Fruit fly (Drosophila melanogaster) whole organism: Measurements from ENCODE around the gene Ir68a.

ENCODE experiments used
- CG8478 ChIP-seq: fragments of >200 bp; optimal IDR thresholded peaks from 2 replicates; lab custom pipeline; 2018; ENCODE audit warnings: inconsistent platforms
- Dll ChIP-seq: fragments of >200 bp; optimal IDR thresholded peaks from 2 replicates; lab custom pipeline; 2017
- EcR ChIP-seq, 2 experiments: fragments of >200 bp; optimal IDR thresholded peaks; 2 replicates each; lab custom pipeline; 2017; ENCODE audit warnings: missing biosample characterization in 2 of 2, missing genetic modification characterization in 2 of 2, missing genetic modification reagents in 2 of 2
- pan ChIP-seq: fragments of >200 bp; optimal IDR thresholded peaks from 2 replicates; lab custom pipeline; 2017
- psq ChIP-seq: fragments of >200 bp; optimal IDR thresholded peaks from 2 replicates; lab custom pipeline; 2017
- usp ChIP-seq: fragments of >200 bp; optimal IDR thresholded peaks from 2 replicates; lab custom pipeline; 2017; ENCODE audit warnings: missing biosample characterization, missing genetic modification characterization, mixed read lengths

Ir68a gene

DNA sequence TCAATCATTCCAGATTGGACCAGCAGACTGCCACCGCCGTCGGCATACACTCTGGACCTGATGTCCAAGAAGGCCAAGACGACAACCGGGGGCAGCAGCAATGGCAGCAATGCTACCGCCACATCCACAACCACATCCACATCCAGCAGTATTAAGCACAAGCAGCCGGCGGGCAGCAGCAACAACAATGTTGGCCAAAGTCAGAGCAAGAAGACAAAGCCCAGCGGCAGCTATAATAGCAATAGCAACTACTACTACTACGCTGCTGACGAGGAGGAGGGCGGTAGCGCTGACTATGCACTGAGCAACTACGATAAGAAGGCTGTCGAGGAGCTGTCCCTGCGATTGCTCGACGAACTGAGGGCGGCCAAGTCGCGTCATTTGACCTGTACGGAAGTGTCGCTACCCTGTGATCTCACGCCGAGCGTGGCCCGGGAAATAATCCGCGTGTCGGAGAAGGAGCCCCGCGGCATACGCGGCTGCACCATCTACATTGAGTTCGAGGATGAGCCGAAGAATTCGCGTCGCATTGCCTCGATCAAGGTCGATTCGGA is 17.7 kb upstream of the Ir68a start:
- TF ChIP-seq Dll (lab: Kevin White, UChicago) = no peak
- no peak for TF ChIP-seq usp (GFP tag; lab: Kevin White, UChicago)
- no peak for TF ChIP-seq CG8478 (lab: Kevin White, UChicago)
- TF ChIP-seq EcR (GFP tag; optimal IDR thresholded peaks at IDR 0.05; lab: Kevin White, UChicago) = no peak
- no peak for TF ChIP-seq psq (lab: Kevin White, UChicago)
- TF ChIP-seq pan (lab: Kevin White, UChicago) = no peak

dm6 chr3L:11253140-11253539 is 17.1 kb upstream of the Ir68a start:
- TF ChIP-seq EcR (GFP tag; optimal IDR thresholded peaks at IDR 0.05; lab: Kevin White, UChicago) (no peak), CG8478 (lab: Kevin White, UChicago) (no peak), psq (lab: Kevin White, UChicago) (no peak), usp (GFP tag; lab: Kevin White, UChicago) (no peak), Dll (lab: Kevin White, UChicago) (no peak), pan (lab: Kevin White, UChicago) (no peak)

DNA sequence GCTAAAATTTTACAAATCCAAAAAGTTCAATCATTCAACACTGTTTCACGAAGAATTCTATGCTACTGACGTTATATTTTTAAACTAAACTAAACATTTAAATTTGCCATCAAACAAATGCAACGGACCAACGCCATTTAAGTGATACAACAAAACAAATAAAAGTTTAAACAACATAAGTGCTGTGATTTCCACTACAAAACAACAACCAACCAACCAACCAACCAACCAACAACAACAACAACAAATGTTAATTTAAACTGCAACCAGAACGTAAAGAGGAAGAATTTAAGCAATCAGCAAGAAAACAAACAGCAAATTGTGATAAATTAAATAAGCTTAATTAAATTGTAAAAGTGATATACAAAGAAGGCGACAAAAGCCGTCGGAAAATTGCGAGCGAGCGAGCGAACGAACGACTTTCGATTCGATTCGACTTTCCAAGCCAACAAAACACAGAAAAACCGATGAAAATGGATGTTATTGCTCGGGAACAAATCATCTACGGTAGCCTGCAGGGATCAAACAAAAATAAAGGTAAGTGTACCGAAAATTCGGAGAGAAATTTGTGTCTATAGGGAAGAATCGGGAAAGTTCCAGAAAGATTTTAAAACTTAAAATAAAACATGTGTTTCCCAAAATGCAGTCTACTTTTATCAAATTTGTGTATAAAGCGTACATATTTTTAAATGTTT is 16.6 kb upstream of the Ir68a start:
- TF ChIP-seq pan (lab: Kevin White, UChicago) = no peak
- TF ChIP-seq psq (lab: Kevin White, UChicago) = no peak
- TF ChIP-seq EcR (GFP tag; optimal IDR thresholded peaks at IDR 0.05; lab: Kevin White, UChicago) = no peak
- TF ChIP-seq usp (GFP tag; lab: Kevin White, UChicago) = no peak
- TF ChIP-seq CG8478 (lab: Kevin White, UChicago) = no peak
- TF ChIP-seq Dll (lab: Kevin White, UChicago) = no peak

DNA sequence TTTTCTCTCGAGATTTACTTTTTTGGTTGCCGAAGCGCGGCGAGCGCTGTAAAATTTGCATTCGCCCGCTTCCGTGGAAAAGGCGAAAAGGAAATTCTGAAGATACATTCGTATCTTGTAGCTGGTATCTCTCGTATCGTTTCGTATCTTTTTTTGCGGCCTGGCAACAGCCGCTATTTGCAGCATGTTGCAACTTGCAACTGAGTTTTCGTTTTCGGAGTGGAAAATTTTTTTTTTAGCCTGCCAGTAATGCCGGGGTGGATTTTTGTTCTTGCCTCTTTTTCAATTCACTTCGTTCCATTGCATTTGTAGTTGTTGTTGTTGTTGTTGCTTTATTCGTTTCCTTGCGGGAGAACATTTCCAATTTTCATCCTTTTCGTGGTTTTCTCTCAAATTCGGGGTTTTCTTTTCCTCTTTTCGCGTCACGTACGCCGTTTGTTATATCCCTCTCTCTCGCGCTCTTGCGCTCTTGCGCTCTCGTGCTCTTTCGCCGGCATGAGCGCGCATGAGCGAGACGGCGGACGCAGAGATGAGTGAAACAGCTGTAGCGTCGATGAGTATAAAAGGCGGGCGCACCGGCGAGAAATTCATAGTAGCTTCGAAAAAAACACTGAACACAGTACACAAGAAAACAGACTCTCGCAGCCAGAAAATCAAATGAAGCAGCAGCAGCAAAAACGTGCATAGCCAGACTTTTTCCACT is 15.9 kb upstream of the Ir68a start, which contains the start of gene scyl:
scyl (plus strand) TSS at position 587 of the 703 bp plus-strand sequence.
- TF ChIP-seq pan (lab: Kevin White, UChicago) (no peak), CG8478 (lab: Kevin White, UChicago) (peak; percentile 25), Dll (lab: Kevin White, UChicago) (no peak), usp (GFP tag; lab: Kevin White, UChicago) (no peak), psq (lab: Kevin White, UChicago) (no peak), EcR (GFP tag; optimal IDR thresholded peaks at IDR 0.05; lab: Kevin White, UChicago) (no peak)

- TF ChIP-seq Dll (lab: Kevin White, UChicago) (no peak), usp (GFP tag; lab: Kevin White, UChicago) (no peak), CG8478 (lab: Kevin White, UChicago) (no peak), pan (lab: Kevin White, UChicago) (no peak), psq (lab: Kevin White, UChicago) (no peak), EcR (GFP tag; optimal IDR thresholded peaks at IDR 0.05; lab: Kevin White, UChicago) (no peak)
Observed at dm6 chr3L:11248303-11248702, 12.3 kb upstream of the Ir68a start.

DNA sequence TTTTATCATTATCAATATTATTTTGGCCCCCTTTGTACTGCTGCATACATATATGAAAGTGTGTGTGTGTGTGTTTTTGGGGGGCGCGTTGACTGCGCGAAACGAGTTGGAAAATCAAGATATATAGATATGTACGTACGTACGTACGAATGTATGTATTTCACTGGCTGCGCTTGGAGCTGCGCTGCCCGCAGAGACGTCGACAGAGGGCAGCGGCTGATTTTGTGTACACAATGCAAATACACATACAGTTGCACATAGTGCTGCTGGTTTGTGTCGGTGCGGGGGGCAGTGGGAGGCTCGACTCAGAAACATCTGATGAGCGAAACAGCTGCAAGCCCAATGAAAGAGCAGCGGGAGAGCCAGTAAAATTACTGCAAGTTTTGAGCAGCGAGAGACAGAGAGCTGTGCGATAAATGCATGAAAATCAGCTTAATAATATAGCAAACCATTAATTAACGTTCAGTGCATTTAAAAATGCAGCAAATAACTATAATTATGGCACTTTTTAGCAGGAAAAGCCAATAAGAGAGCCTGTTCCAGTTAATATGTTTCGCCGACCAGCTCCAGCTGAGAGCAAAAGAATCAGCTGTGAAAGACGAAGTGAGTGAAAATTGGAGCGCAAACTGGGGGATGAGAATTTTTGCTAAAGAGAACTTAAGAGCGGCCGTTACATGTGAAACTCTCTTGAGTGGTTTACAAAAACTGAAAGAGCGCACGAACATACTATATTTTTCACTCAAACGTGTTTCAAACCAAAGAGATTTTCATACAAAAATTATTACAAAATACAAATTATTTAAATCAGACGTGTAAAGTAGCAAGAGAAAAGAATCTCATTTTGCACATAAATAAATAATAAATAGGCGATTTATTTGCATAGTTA is 11.6 kb upstream of the Ir68a start:
- TF ChIP-seq pan (lab: Kevin White, UChicago) = no peak
- TF ChIP-seq Dll (lab: Kevin White, UChicago) = no peak
- TF ChIP-seq CG8478 (lab: Kevin White, UChicago) = no peak
- TF ChIP-seq EcR (GFP tag; optimal IDR thresholded peaks at IDR 0.05; lab: Kevin White, UChicago) = no peak
- no peak for TF ChIP-seq usp (GFP tag; lab: Kevin White, UChicago)
- no peak for TF ChIP-seq psq (lab: Kevin White, UChicago)

DNA sequence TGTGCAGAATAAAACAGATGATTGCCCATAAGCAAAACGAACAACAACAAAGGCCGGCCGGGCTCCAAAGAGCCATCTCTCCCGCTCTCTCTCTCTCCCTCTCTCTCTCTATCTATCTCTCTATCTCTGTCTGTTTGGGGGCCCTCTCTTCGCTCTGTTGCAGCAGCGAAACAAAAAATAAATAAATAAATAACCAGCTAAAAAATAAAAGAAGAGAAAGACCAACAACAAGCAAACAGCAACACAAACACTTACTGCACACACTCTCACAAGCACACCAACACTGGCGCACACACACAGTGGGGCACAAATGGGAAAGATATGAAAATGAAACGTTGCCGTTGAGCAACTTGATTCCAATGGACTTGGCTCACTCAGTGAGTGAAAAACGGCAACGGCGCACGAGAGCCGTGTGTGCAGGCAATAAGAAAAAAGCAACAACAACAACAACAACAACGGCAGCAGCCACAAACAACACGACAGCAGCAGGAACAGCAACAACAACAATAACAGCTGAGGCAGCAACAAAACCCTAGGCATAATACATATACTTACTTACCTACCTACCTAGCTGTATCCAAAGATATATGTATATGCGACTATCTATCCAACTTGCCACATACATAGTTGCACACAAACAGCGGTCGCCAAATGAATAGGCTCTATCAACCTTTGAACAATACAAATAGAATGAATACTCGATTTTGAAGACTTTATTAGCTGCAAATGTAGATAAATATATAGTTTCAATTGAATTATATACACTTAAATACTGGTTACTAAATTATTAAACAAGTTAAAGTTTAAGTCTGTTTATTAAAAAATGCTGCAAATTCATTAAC is 10.2 kb upstream of the Ir68a start:
- peak; percentile 82 for TF ChIP-seq CG8478 (lab: Kevin White, UChicago)
- TF ChIP-seq usp (GFP tag; lab: Kevin White, UChicago) = no peak

DNA sequence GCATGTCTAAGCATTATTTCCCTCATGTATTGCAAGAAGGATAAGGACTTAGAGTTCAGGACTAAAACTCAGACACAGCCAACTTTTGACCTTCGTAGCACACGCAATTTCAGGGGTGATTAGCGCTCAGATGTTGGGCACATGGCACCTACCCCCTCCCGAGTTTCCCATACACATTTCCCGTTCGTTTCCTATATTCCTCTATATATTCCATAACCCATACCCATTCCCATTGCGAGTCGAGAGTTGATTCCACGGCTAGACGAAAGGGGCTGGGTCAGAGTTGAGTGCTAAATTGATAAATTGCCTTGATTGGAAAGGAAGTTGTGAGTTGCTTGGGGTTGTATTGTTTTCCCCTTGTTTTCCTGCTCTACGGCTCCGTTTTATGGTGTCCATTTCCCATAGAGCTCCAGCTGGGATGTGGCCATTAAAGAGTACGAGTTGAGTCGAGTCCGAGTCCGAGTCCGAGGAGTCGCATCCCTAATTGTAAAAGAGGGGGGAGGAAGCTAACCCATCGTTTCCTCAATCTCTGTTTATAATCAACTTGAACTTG is 8.1 kb upstream of the Ir68a start:
- TF ChIP-seq EcR (GFP tag; optimal IDR thresholded peaks at IDR 0.05; lab: Kevin White, UChicago) = no peak
- no peak for TF ChIP-seq pan (lab: Kevin White, UChicago)
- no peak for TF ChIP-seq CG8478 (lab: Kevin White, UChicago)
- no peak for TF ChIP-seq psq (lab: Kevin White, UChicago)
- no peak for TF ChIP-seq usp (GFP tag; lab: Kevin White, UChicago)
- no peak for TF ChIP-seq Dll (lab: Kevin White, UChicago)

- TF ChIP-seq pan (lab: Kevin White, UChicago) (no peak), EcR (GFP tag; optimal IDR thresholded peaks at IDR 0.05; lab: Kevin White, UChicago) (no peak), usp (GFP tag; lab: Kevin White, UChicago) (no peak), psq (lab: Kevin White, UChicago) (no peak), CG8478 (lab: Kevin White, UChicago) (no peak), Dll (lab: Kevin White, UChicago) (no peak)
Observed at dm6 chr3L:11243292-11243670, 7.3 kb upstream of the Ir68a start.
